Fruit fly (Drosophila melanogaster): ENCODE data around the gene Acbp6.

- TF ChIP-seq kay (GFP tag; ENCODE audit: borderline replicate concordance) (no peak), CG5204 (GFP tag; optimal IDR thresholded peaks at IDR 0.05) (no peak), pad (GFP tag; optimal IDR thresholded peaks at IDR 0.05) (no peak), Hr96 (GFP tag; optimal IDR thresholded peaks at IDR 0.05) (no peak), CG33017 (tag; optimal IDR thresholded peaks at IDR 0.05) (no peak)
These were observed 32.6 kb downstream of the Acbp6 start for dm6 chr3L:7161310-7161709.
